Worm (Caenorhabditis elegans) whole organism, young adult: ENCODE data around the gene F14F9.4.

Source experiments
- B0336.3 ChIP-seq: fragments of 200-800 bp; sonication (Bioruptor generic); IDR thresholded peaks from 2 replicates; pipeline ENCODE4 v1.3.6; 2022; ENCODE audit warnings: missing genetic modification characterization, missing compliant biosample characterization
- akir-1 ChIP-seq: fragments of 200-800 bp; sonication (Bioruptor generic); optimal IDR thresholded peaks from 2 replicates; lab custom pipeline; 2018; ENCODE audit warnings: mild to moderate bottlenecking, missing genetic modification characterization, moderate library complexity, missing compliant biosample characterization
- ama-1 ChIP-seq, 3 experiments: fragments of 150-350 bp in 1 of 3; sonication (generic microtip) in 2 of 3; optimal IDR thresholded peaks; 2 replicates each; lab custom pipeline; 2014 to 2018; ENCODE audit warnings: missing biosample characterization in 2 of 3, missing genetic modification characterization in 2 of 3, missing genetic modification reagents in 2 of 3
- attf-5 ChIP-seq: fragments of 200-800 bp; sonication (Bioruptor generic); optimal IDR thresholded peaks from 2 replicates; lab custom pipeline; 2018; ENCODE audit warnings: mild to moderate bottlenecking, missing genetic modification characterization, missing compliant biosample characterization
- cebp-2 ChIP-seq: fragments of 200-800 bp; sonication (Bioruptor generic); IDR thresholded peaks from 2 replicates; pipeline ENCODE4 v1.3.6; 2022; ENCODE audit warnings: missing genetic modification characterization, missing compliant biosample characterization
- him-1 ChIP-seq: sonication (generic microtip); optimal IDR thresholded peaks from 2 replicates; lab custom pipeline; 2016; ENCODE audit warnings: missing genotype, missing genetic modification reagents, missing genetic modification characterization, missing compliant biosample characterization
- lin-40 ChIP-seq: sonication (generic microtip); optimal IDR thresholded peaks from 2 replicates; lab custom pipeline; 2016; ENCODE audit warnings: missing genetic modification characterization, mild to moderate bottlenecking, missing compliant biosample characterization, missing genotype, missing genetic modification reagents
- madf-10 ChIP-seq: sonication (generic microtip); optimal IDR thresholded peaks from 2 replicates; lab custom pipeline; 2016; ENCODE audit warnings: mild to moderate bottlenecking, missing genetic modification characterization, missing compliant biosample characterization
- pha-4 ChIP-seq: fragments of 150-350 bp; sonication (generic microtip); optimal IDR thresholded peaks from 2 replicates; lab custom pipeline; 2014; ENCODE audit warnings: missing biosample characterization, missing genetic modification reagents, missing genetic modification characterization
- rcor-1 ChIP-seq: fragments of 200-800 bp; sonication (Bioruptor generic); IDR thresholded peaks from 2 replicates; pipeline ENCODE4 v1.3.6; 2022; ENCODE audit warnings: missing genetic modification reagents, missing genetic modification characterization, missing compliant biosample characterization
- rpc-1 ChIP-seq, 2 experiments: fragments of 150-350 bp in 1 of 2; sonication (generic microtip) in 1 of 2; optimal IDR thresholded peaks; 2 replicates each; lab custom pipeline; 2014 to 2018; ENCODE audit warnings: missing biosample characterization in 1 of 2, missing genetic modification characterization in 1 of 2, missing genetic modification reagents in 1 of 2, missing genotype in 1 of 2
- unc-130 ChIP-seq: sonication (generic microtip); optimal IDR thresholded peaks from 2 replicates; lab custom pipeline; 2016; ENCODE audit warnings: missing genetic modification reagents, missing genetic modification characterization, missing compliant biosample characterization
- zim-3 ChIP-seq: sonication (generic microtip); optimal IDR thresholded peaks from 2 replicates; lab custom pipeline; 2017; ENCODE audit warnings: mild to moderate bottlenecking, missing genetic modification characterization, moderate library complexity, missing compliant biosample characterization
- ztf-26 ChIP-seq: sonication (generic microtip); optimal IDR thresholded peaks from 2 replicates; lab custom pipeline; 2017; ENCODE audit warnings: missing genetic modification characterization, missing compliant biosample characterization

ce11 chrV:5086919-5087404 lies 45.6 kb upstream of the F14F9.4 start, which contains the start of gene Y58A7A.5:
- TF ChIP-seq ama-1 (optimal IDR thresholded peaks at IDR 0.05; lab: Kevin White, UChicago) (no peak), ama-1 (GFP tag; optimal IDR thresholded peaks at IDR 0.05; lab: Kevin White, UChicago) (no peak), akir-1 (GFP tag; lab: Kevin White, UChicago) (no peak), cebp-2 (GFP tag; lab: Robert Waterston, UW) (no peak), him-1 (tag; lab: Kevin White, UChicago) (no peak), unc-130 (GFP tag; lab: Kevin White, UChicago) (no peak), B0336.3 (GFP tag; lab: Robert Waterston, UW) (no peak), ztf-26 (tag; lab: Kevin White, UChicago) (no peak), lin-40 (tag; lab: Kevin White, UChicago) (no peak), zim-3 (tag; lab: Kevin White, UChicago) (no peak), attf-5 (GFP tag; lab: Kevin White, UChicago) (peak; percentile 16), rcor-1 (GFP tag; lab: Robert Waterston, UW) (no peak), madf-10 (no peak), pha-4 (tag; lab: Kevin White, UChicago) (no peak), rpc-1 (optimal IDR thresholded peaks at IDR 0.05; lab: Kevin White, UChicago) (no peak), rpc-1 (tag; optimal IDR thresholded peaks at IDR 0.05; lab: Kevin White, UChicago) (no peak)
